Worm (Caenorhabditis elegans): Measurements from ENCODE around the gene cpf-2.

DNA sequence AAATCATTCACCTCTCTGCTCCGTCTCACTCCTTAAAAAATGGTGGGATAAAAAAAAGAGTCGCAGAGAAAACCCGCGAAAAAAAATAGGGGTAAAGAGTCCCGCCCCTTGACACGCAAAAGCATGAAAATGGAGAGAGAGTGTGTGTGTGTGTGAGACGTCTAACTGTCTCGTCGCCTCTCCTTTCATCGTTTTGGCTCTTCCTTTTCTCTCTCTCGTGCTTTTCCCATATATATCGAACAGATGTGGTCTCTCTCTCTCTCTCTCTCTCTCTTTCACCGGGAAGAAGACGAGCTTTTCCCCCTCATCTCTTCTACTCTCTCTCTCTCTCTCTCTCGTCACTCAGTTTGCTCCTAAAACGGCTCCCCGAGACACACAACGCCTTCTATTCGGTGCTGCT, 7.1 kb upstream of the cpf-2 start:
- peak; percentile 42 for TF ChIP-seq hmg-4 (GFP tag; optimal IDR thresholded peaks at IDR 0.05)
- TF ChIP-seq ama-1 (optimal IDR thresholded peaks at IDR 0.05) = no peak
- no peak for TF ChIP-seq hmbx-1 (tag; optimal IDR thresholded peaks at IDR 0.05)
- TF ChIP-seq tbx-37 (GFP tag; conservative IDR thresholded peaks at IDR 0.05) = no peak
- TF ChIP-seq ets-7 (tag; optimal IDR thresholded peaks at IDR 0.05) = no peak

Data from whole organism, early embryonic.